Worm (Caenorhabditis elegans) whole organism, L1 larva: ENCODE measurements around the gene lars-1.

Source experiments
- C04F5.9 ChIP-seq: sonication (generic microtip); optimal IDR thresholded peaks from 2 replicates; lab custom pipeline; 2016; ENCODE audit warnings: missing genetic modification characterization, missing compliant biosample characterization
- F16B12.6 ChIP-seq: fragments of 150-350 bp; optimal IDR thresholded peaks from 2 replicates; lab custom pipeline; 2014; ENCODE audit warnings: missing biosample characterization, missing genetic modification characterization
- aha-1 ChIP-seq: fragments of 150-350 bp; optimal IDR thresholded peaks from 2 replicates; lab custom pipeline; 2014; ENCODE audit warnings: missing biosample characterization, missing genetic modification characterization
- alr-1 ChIP-seq: fragments of 200-800 bp; sonication (Bioruptor generic); optimal IDR thresholded peaks from 2 replicates; lab custom pipeline; 2018; ENCODE audit warnings: borderline replicate concordance, mild to moderate bottlenecking, missing genetic modification characterization, missing compliant biosample characterization
- aly-2 ChIP-seq: fragments of 150-350 bp; optimal IDR thresholded peaks from 2 replicates; lab custom pipeline; 2014; ENCODE audit warnings: missing biosample characterization, missing genetic modification characterization
- ama-1 ChIP-seq: fragments of 150-350 bp; optimal IDR thresholded peaks from 2 replicates; lab custom pipeline; 2014
- ceh-8 ChIP-seq: fragments of 200-800 bp; sonication (Bioruptor generic); optimal IDR thresholded peaks from 2 replicates; lab custom pipeline; 2018; ENCODE audit warnings: mild to moderate bottlenecking, missing genetic modification characterization, moderate library complexity, missing compliant biosample characterization
- dsc-1 ChIP-seq: sonication (generic microtip); optimal IDR thresholded peaks from 2 replicates; lab custom pipeline; 2016; ENCODE audit warnings: mild to moderate bottlenecking, missing genetic modification characterization, missing compliant biosample characterization
- efl-1 ChIP-seq, 4 experiments: fragments of 150-350 bp; optimal IDR thresholded peaks in 3 of 4; peaks in 1 of 4; 1 replicate in 1 of 4; 2 replicates in 3 of 4; lab custom pipeline; 2014; ENCODE audit warnings: missing biosample characterization in 2 of 4, missing genetic modification characterization in 2 of 4, missing genetic modification reagents in 2 of 4
- egl-13 ChIP-seq: sonication (generic microtip); optimal IDR thresholded peaks from 2 replicates; lab custom pipeline; 2016; ENCODE audit warnings: missing genotype, missing genetic modification reagents, missing genetic modification characterization, missing compliant biosample characterization
- egl-27 ChIP-seq, 2 experiments: fragments of 150-350 bp in 1 of 2; sonication (generic microtip); optimal IDR thresholded peaks; 3 replicates each; lab custom pipeline; 2017 to 2018; ENCODE audit warnings: missing biosample characterization in 2 of 2, missing genetic modification characterization in 2 of 2, missing genetic modification reagents in 2 of 2
- elt-3 ChIP-seq, 6 experiments: fragments of 150-350 bp in 1 of 6; sonication (generic microtip); optimal IDR thresholded peaks; 2 replicates each; lab custom pipeline; 2017 to 2018; ENCODE audit warnings: missing biosample characterization in 6 of 6, missing genetic modification characterization in 6 of 6, inconsistent platforms in 1 of 6
- fkh-10 ChIP-seq: sonication (generic microtip); optimal IDR thresholded peaks from 2 replicates; lab custom pipeline; 2017; ENCODE audit warnings: missing biosample characterization, missing genetic modification reagents, missing genetic modification characterization
- fkh-4 ChIP-seq: sonication (generic microtip); optimal IDR thresholded peaks from 2 replicates; lab custom pipeline; 2016; ENCODE audit warnings: missing compliant biosample characterization, missing genetic modification characterization, borderline replicate concordance
- fkh-8 ChIP-seq: sonication (generic microtip); optimal IDR thresholded peaks from 2 replicates; lab custom pipeline; 2016; ENCODE audit warnings: mild to moderate bottlenecking, missing genetic modification characterization, missing compliant biosample characterization
- hlh-4 ChIP-seq: sonication (generic microtip); optimal IDR thresholded peaks from 2 replicates; lab custom pipeline; 2016; ENCODE audit warnings: mild to moderate bottlenecking, missing genetic modification characterization, missing compliant biosample characterization
- irx-1 ChIP-seq: sonication (generic microtip); optimal IDR thresholded peaks from 2 replicates; lab custom pipeline; 2016; ENCODE audit warnings: missing genetic modification characterization, missing compliant biosample characterization
- isw-1 ChIP-seq: fragments of 200-800 bp; sonication (Bioruptor generic); IDR thresholded peaks from 2 replicates; pipeline ENCODE4 v1.3.6; 2022; ENCODE audit warnings: missing genetic modification characterization, missing compliant biosample characterization
- jun-1 ChIP-seq: fragments of 150-350 bp; optimal IDR thresholded peaks from 2 replicates; lab custom pipeline; 2014; ENCODE audit warnings: missing biosample characterization, missing genetic modification reagents, missing genetic modification characterization
- lin-13 ChIP-seq: fragments of 150-350 bp; optimal IDR thresholded peaks from 2 replicates; lab custom pipeline; 2014; ENCODE audit warnings: missing biosample characterization, missing genetic modification reagents, missing genetic modification characterization
- lin-14 ChIP-seq: fragments of 200-800 bp; sonication (Bioruptor generic); optimal IDR thresholded peaks from 2 replicates; lab custom pipeline; 2018; ENCODE audit warnings: mild to moderate bottlenecking, missing genetic modification characterization, moderate library complexity, missing compliant biosample characterization
- lin-15B ChIP-seq: fragments of 150-350 bp; sonication (generic microtip); optimal IDR thresholded peaks from 3 replicates; lab custom pipeline; 2014; ENCODE audit warnings: missing biosample characterization, missing genetic modification characterization
- lin-35 ChIP-seq, 2 experiments: fragments of 150-350 bp; optimal IDR thresholded peaks; 2 replicates each; lab custom pipeline; 2014; ENCODE audit warnings: missing biosample characterization in 2 of 2, missing genetic modification characterization in 2 of 2, missing genetic modification reagents in 2 of 2
- lin-39 ChIP-seq: fragments of 150-350 bp; optimal IDR thresholded peaks from 2 replicates; lab custom pipeline; 2014; ENCODE audit warnings: missing biosample characterization, missing genetic modification reagents, missing genetic modification characterization
- lsy-2 ChIP-seq, 2 experiments: fragments of 150-350 bp; optimal IDR thresholded peaks; 2 replicates each; lab custom pipeline; 2014; ENCODE audit warnings: missing biosample characterization in 2 of 2, missing genetic modification characterization in 2 of 2
- mdl-1 ChIP-seq, 2 experiments: fragments of 150-350 bp; optimal IDR thresholded peaks; 2 replicates each; lab custom pipeline; 2014 to 2017; ENCODE audit warnings: missing biosample characterization in 2 of 2, missing genetic modification characterization in 2 of 2, inconsistent platforms in 1 of 2
- mep-1 ChIP-seq: fragments of 150-350 bp; optimal IDR thresholded peaks from 2 replicates; lab custom pipeline; 2014; ENCODE audit warnings: missing biosample characterization, missing genetic modification characterization
- nhr-12 ChIP-seq: sonication (generic microtip); optimal IDR thresholded peaks from 2 replicates; lab custom pipeline; 2017; ENCODE audit warnings: missing biosample characterization, missing genetic modification characterization
- nhr-28 ChIP-seq: fragments of 150-350 bp; optimal IDR thresholded peaks from 2 replicates; lab custom pipeline; 2014; ENCODE audit warnings: missing biosample characterization, missing genetic modification characterization
- nhr-47 ChIP-seq: sonication (generic microtip); optimal IDR thresholded peaks from 2 replicates; lab custom pipeline; 2016; ENCODE audit warnings: mild to moderate bottlenecking, missing genetic modification characterization, moderate library complexity, missing compliant biosample characterization
- nhr-71 ChIP-seq: sonication (generic microtip); optimal IDR thresholded peaks from 2 replicates; lab custom pipeline; 2016; ENCODE audit warnings: mild to moderate bottlenecking, missing genetic modification characterization, moderate library complexity, missing compliant biosample characterization
- nhr-76 ChIP-seq: sonication (generic microtip); optimal IDR thresholded peaks from 2 replicates; lab custom pipeline; 2017; ENCODE audit warnings: missing biosample characterization, missing genetic modification characterization
- nhr-90 ChIP-seq: sonication (generic microtip); optimal IDR thresholded peaks from 2 replicates; lab custom pipeline; 2016; ENCODE audit warnings: mild to moderate bottlenecking, missing genetic modification characterization, missing compliant biosample characterization; ENCODE audit not compliant: poor library complexity
- pax-3 ChIP-seq: fragments of 200-800 bp; sonication (Bioruptor generic); optimal IDR thresholded peaks from 2 replicates; lab custom pipeline; 2018; ENCODE audit warnings: mild to moderate bottlenecking, missing genetic modification characterization, moderate library complexity, missing compliant biosample characterization
- pqm-1 ChIP-seq: sonication (generic microtip); optimal IDR thresholded peaks from 3 replicates; lab custom pipeline; 2017; ENCODE audit warnings: missing biosample characterization, missing genetic modification characterization
- skn-1 ChIP-seq: fragments of 150-350 bp; optimal IDR thresholded peaks from 2 replicates; lab custom pipeline; 2014; ENCODE audit warnings: missing biosample characterization, missing genetic modification characterization
- snpc-4 ChIP-seq: fragments of 150-350 bp; optimal IDR thresholded peaks from 2 replicates; lab custom pipeline; 2014; ENCODE audit warnings: missing biosample characterization, missing genetic modification characterization
- snu-23 ChIP-seq: sonication (generic microtip); optimal IDR thresholded peaks from 2 replicates; lab custom pipeline; 2016; ENCODE audit warnings: missing genetic modification characterization, missing compliant biosample characterization
- sup-37 ChIP-seq: fragments of 200-800 bp; sonication (Bioruptor generic); optimal IDR thresholded peaks from 2 replicates; lab custom pipeline; 2018; ENCODE audit warnings: mild to moderate bottlenecking, missing genetic modification characterization, missing compliant biosample characterization
- swsn-7 ChIP-seq: sonication (generic microtip); optimal IDR thresholded peaks from 2 replicates; lab custom pipeline; 2016; ENCODE audit warnings: missing genetic modification characterization, missing compliant biosample characterization
- tbx-2 ChIP-seq: sonication (generic microtip); optimal IDR thresholded peaks from 2 replicates; lab custom pipeline; 2016; ENCODE audit warnings: missing genetic modification characterization, missing compliant biosample characterization
- unc-30 ChIP-seq: sonication (generic microtip); optimal IDR thresholded peaks from 2 replicates; lab custom pipeline; 2017; ENCODE audit warnings: missing biosample characterization, missing genetic modification characterization
- unc-86 ChIP-seq: sonication (generic microtip); optimal IDR thresholded peaks from 2 replicates; lab custom pipeline; 2016; ENCODE audit warnings: missing genetic modification characterization, missing compliant biosample characterization
- unc-98 ChIP-seq: fragments of 200-800 bp; sonication (Bioruptor generic); IDR thresholded peaks from 2 replicates; pipeline ENCODE4 v1.3.6; 2022; ENCODE audit warnings: missing genetic modification characterization, missing compliant biosample characterization
- xbp-1 ChIP-seq: sonication (generic microtip); optimal IDR thresholded peaks from 2 replicates; lab custom pipeline; 2016; ENCODE audit warnings: missing genetic modification characterization, missing compliant biosample characterization
- zag-1 ChIP-seq: fragments of 150-350 bp; optimal IDR thresholded peaks from 2 replicates; lab custom pipeline; 2014; ENCODE audit warnings: missing biosample characterization, missing genetic modification characterization
- zip-4 ChIP-seq: fragments of 200-800 bp; sonication (Bioruptor generic); optimal IDR thresholded peaks from 2 replicates; lab custom pipeline; 2018; ENCODE audit warnings: mild to moderate bottlenecking, missing genetic modification characterization, moderate library complexity, missing compliant biosample characterization
- ztf-11 ChIP-seq, 2 experiments: sonication (generic microtip); optimal IDR thresholded peaks; 2 replicates each; lab custom pipeline; 2016 to 2017; ENCODE audit warnings: missing genetic modification characterization in 2 of 2, missing biosample characterization in 1 of 2, missing compliant biosample characterization in 1 of 2

lars-1 gene

ce11 chrIII:4204072-4204471, 17.5 kb upstream of the lars-1 start, which contains the start of the genes pelo-1 and R74.7 (continued):
- TF ChIP-seq pqm-1 (tag; lab: Kevin White, UChicago) (no peak), egl-13 (tag; lab: Kevin White, UChicago) (no peak), lin-14 (GFP tag; lab: Kevin White, UChicago) (peak; percentile 36), zag-1 (no peak), swsn-7 (tag; lab: Kevin White, UChicago) (peak; percentile 2), irx-1 (no peak), lsy-2 (tag; optimal IDR thresholded peaks at IDR 0.05; lab: Kevin White, UChicago) (peak in 1 of 2 experiments; percentile 66), nhr-47 (tag; lab: Kevin White, UChicago) (peak; percentile 38), aha-1 (no peak), nhr-90 (tag; lab: Kevin White, UChicago) (no peak), alr-1 (no peak), nhr-76 (tag; lab: Kevin White, UChicago) (no peak), hlh-4 (no peak), lin-39 (tag; lab: Kevin White, UChicago) (peak; percentile 8), sup-37 (GFP tag; lab: Kevin White, UChicago) (no peak), C04F5.9 (no peak), mep-1 (tag; lab: Kevin White, UChicago) (peak; percentile 36), mdl-1 (tag; optimal IDR thresholded peaks at IDR 0.05; lab: Kevin White, UChicago) (no peak)

- TF ChIP-seq fkh-8 (tag; lab: Kevin White, UChicago) (no peak), nhr-90 (tag; lab: Kevin White, UChicago) (no peak), skn-1 (tag; lab: Kevin White, UChicago) (no peak), tbx-2 (tag; lab: Kevin White, UChicago) (no peak), nhr-71 (tag; lab: Kevin White, UChicago) (no peak), lin-35 (GFP tag; optimal IDR thresholded peaks at IDR 0.05; lab: Kevin White, UChicago) (no peak), ama-1 (lab: Kevin White, UChicago) (no peak), elt-3 (tag; optimal IDR thresholded peaks at IDR 0.05; lab: Kevin White, UChicago) (no peak), zag-1 (no peak), fkh-4 (tag; lab: Kevin White, UChicago) (no peak), zip-4 (GFP tag; lab: Kevin White, UChicago) (no peak), unc-30 (tag; lab: Kevin White, UChicago) (no peak), xbp-1 (tag; lab: Kevin White, UChicago) (no peak), nhr-76 (tag; lab: Kevin White, UChicago) (no peak), unc-98 (no peak), ztf-11 (tag; optimal IDR thresholded peaks at IDR 0.05; lab: Kevin White, UChicago) (no peak), pax-3 (tag; lab: Kevin White, UChicago) (no peak)
- TF ChIP-seq, all 84 proteins: peak for 0
Measured at ce11 chrIII:4196988-4197384, 10.4 kb upstream of the lars-1 start, which contains the start of gene asd-1. TSS of gene asd-1 (plus strand) at chrIII:4197285.

ce11 chrIII:4196301-4196987, 9.8 kb upstream of the lars-1 start:
- TF ChIP-seq nhr-28 (no peak), isw-1 (GFP tag; lab: Robert Waterston, UW) (peak; percentile 69), fkh-10 (peak; percentile 42), unc-86 (tag; lab: Kevin White, UChicago) (peak; percentile 73), irx-1 (peak; percentile 71), egl-27 (tag; optimal IDR thresholded peaks at IDR 0.05; lab: Kevin White, UChicago) (no peak), fkh-4 (tag; lab: Kevin White, UChicago) (peak; percentile 47), zip-4 (GFP tag; lab: Kevin White, UChicago) (peak; percentile 15), dsc-1 (tag; lab: Kevin White, UChicago) (peak; percentile 40), snpc-4 (tag; lab: Kevin White, UChicago) (peak; percentile 51), lin-15B (tag; lab: Kevin White, UChicago) (peak; percentile 59), lsy-2 (tag; optimal IDR thresholded peaks at IDR 0.05; lab: Kevin White, UChicago) (peak; percentile 68 to 78), efl-1 (optimal IDR thresholded peaks at IDR 0.05; lab: Kevin White, UChicago) (peak; percentile 67 to 74), efl-1 (GFP tag; optimal IDR thresholded peaks at IDR 0.05 in 1 of 2; lab: Kevin White, UChicago) (peak; percentile 56 to 94), skn-1 (tag; lab: Kevin White, UChicago) (peak; percentile 75), lin-13 (GFP tag; lab: Kevin White, UChicago) (no peak), ceh-8 (GFP tag; lab: Kevin White, UChicago) (no peak), jun-1 (no peak), nhr-12 (no peak), snu-23 (GFP tag; lab: Kevin White, UChicago) (peak; percentile 60), F16B12.6 (tag; lab: Kevin White, UChicago) (peak; percentile 40), aly-2 (tag; lab: Kevin White, UChicago) (no peak)
